Worm (Caenorhabditis elegans) whole organism, midembryonic: ENCODE measurements around the gene rnh-1.0.

ENCODE experiments used
- T22C8.4 ChIP-seq: fragments of 200-800 bp; sonication (Bioruptor generic); IDR thresholded peaks from 2 replicates; pipeline ENCODE4 v1.3.6; 2022; ENCODE audit warnings: missing genetic modification characterization, missing compliant biosample characterization
- cog-1 ChIP-seq: sonication (generic microtip); optimal IDR thresholded peaks from 2 replicates; lab custom pipeline; 2016; ENCODE audit warnings: missing genetic modification characterization, missing compliant biosample characterization
- flt-1 ChIP-seq: fragments of 200-800 bp; sonication (Bioruptor generic); IDR thresholded peaks from 2 replicates; pipeline ENCODE4 v1.3.6; 2022; ENCODE audit warnings: missing genetic modification characterization, missing compliant biosample characterization
- klf-2 ChIP-seq: fragments of 200-800 bp; sonication (Bioruptor generic); conservative IDR thresholded peaks from 2 replicates; pipeline ENCODE4 v1.3.6; 2022; ENCODE audit warnings: missing genetic modification reagents, missing genetic modification characterization, missing compliant biosample characterization
- med-1 ChIP-seq: sonication (generic microtip); optimal IDR thresholded peaks from 2 replicates; lab custom pipeline; 2017; ENCODE audit warnings: missing genetic modification characterization, mild to moderate bottlenecking, missing compliant biosample characterization, antibody characterized with exemption, missing genetic modification reagents; ENCODE audit not compliant: insufficient read depth
- ref-1 ChIP-seq: fragments of 200-800 bp; sonication (Bioruptor generic); conservative IDR thresholded peaks from 2 replicates; pipeline ENCODE4 v1.3.6; 2022; ENCODE audit warnings: missing genetic modification reagents, missing genetic modification characterization, missing compliant biosample characterization
- tab-1 ChIP-seq: fragments of 200-800 bp; sonication (Bioruptor generic); IDR thresholded peaks from 2 replicates; pipeline ENCODE4 v1.3.6; 2022; ENCODE audit warnings: missing genetic modification characterization, missing compliant biosample characterization
- ztf-23 ChIP-seq: fragments of 200-800 bp; sonication (Bioruptor generic); IDR thresholded peaks from 2 replicates; pipeline ENCODE4 v1.3.6; 2022; ENCODE audit warnings: missing genetic modification reagents, missing genetic modification characterization, missing compliant biosample characterization
- ztf-29 ChIP-seq: fragments of 200-800 bp; sonication (Bioruptor generic); IDR thresholded peaks from 2 replicates; pipeline ENCODE4 v1.3.6; 2022; ENCODE audit warnings: missing genetic modification reagents, missing genetic modification characterization, missing compliant biosample characterization

- no peak for TF ChIP-seq ztf-29 (GFP tag; lab: Robert Waterston, UW)
- TF ChIP-seq med-1: no peak
- TF ChIP-seq ref-1: no peak
- no peak for TF ChIP-seq klf-2 (GFP tag; lab: Robert Waterston, UW)
- TF ChIP-seq ztf-23 (GFP tag; lab: Robert Waterston, UW): no peak
- TF ChIP-seq cog-1 (tag; lab: Kevin White, UChicago): no peak
- TF ChIP-seq T22C8.4 (GFP tag; lab: Robert Waterston, UW): no peak
- TF ChIP-seq flt-1 (GFP tag; lab: Robert Waterston, UW): no peak
- no peak for TF ChIP-seq tab-1 (GFP tag; lab: Robert Waterston, UW)
These were observed 26.3 kb upstream of the rnh-1.0 start, which contains the start of gene shc-2 for ce11 chrII:4968863-4969262.
